Fruit fly (Drosophila melanogaster): ENCODE measurements around the gene CG31088.

DNA sequence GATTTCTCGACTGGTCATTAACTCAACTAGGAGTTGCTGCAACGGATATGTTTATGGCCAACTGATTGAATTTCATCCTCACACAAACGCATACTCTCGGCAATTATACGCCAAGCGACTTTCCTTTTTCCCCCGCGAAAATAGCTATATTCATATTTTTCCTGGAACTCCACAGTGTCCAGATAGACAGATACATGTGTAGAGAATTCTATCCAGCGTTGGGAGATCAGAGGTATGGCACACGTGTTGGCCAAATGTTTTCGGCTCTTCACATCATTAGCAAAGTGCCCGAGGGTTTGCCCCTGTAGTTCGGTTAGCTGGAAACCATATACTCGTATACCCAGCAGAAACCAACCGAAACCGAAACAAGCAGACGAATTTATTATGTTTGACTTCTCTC lies 29.0 kb downstream of the CG31088 start:
- TF ChIP-seq HLH106 (tag; optimal IDR thresholded peaks at IDR 0.05) (no peak), psq (GFP tag; optimal IDR thresholded peaks at IDR 0.05) (no peak), Vsx2 (GFP tag; optimal IDR thresholded peaks at IDR 0.05; ENCODE audit: partially characterized antibody) (no peak), foxo (GFP tag; optimal IDR thresholded peaks at IDR 0.05) (no peak), pan (optimal IDR thresholded peaks at IDR 0.05) (no peak), Hnf4 (GFP tag; optimal IDR thresholded peaks at IDR 0.05) (no peak), h (GFP tag; optimal IDR thresholded peaks at IDR 0.05) (no peak), br (GFP tag; optimal IDR thresholded peaks at IDR 0.05) (no peak), OdsH (GFP tag; optimal IDR thresholded peaks at IDR 0.05) (no peak)

Data from whole organism, wandering third instar larva.